Worm (Caenorhabditis elegans) whole organism, L1 larva: ENCODE data around the gene Y8A9A.2.
A peak's percentile ranks its signal among the peaks of the same experiment; 100 is the strongest.

Source experiments
- C34B4.2 ChIP-seq: sonication (generic microtip); optimal IDR thresholded peaks from 2 replicates; lab custom pipeline; 2017; ENCODE audit warnings: mild to moderate bottlenecking, missing genetic modification characterization, missing compliant biosample characterization
- alr-1 ChIP-seq: fragments of 200-800 bp; sonication (Bioruptor generic); optimal IDR thresholded peaks from 2 replicates; lab custom pipeline; 2018; ENCODE audit warnings: borderline replicate concordance, mild to moderate bottlenecking, missing genetic modification characterization, missing compliant biosample characterization
- aly-2 ChIP-seq: fragments of 150-350 bp; optimal IDR thresholded peaks from 2 replicates; lab custom pipeline; 2014; ENCODE audit warnings: missing biosample characterization, missing genetic modification characterization
- ama-1 ChIP-seq: fragments of 150-350 bp; optimal IDR thresholded peaks from 2 replicates; lab custom pipeline; 2014
- ceh-82 ChIP-seq, 3 experiments: fragments of 150-350 bp in 1 of 3; sonication (generic microtip) in 2 of 3; optimal IDR thresholded peaks; 2 replicates each; lab custom pipeline; 2014 to 2017; ENCODE audit warnings: missing biosample characterization in 3 of 3, missing genetic modification characterization in 3 of 3
- ceh-88 ChIP-seq: fragments of 200-800 bp; sonication (Bioruptor generic); IDR thresholded peaks from 2 replicates; pipeline ENCODE4 v1.3.6; 2022; ENCODE audit warnings: missing genetic modification characterization, missing compliant biosample characterization
- efl-1 ChIP-seq, 4 experiments: fragments of 150-350 bp; optimal IDR thresholded peaks in 3 of 4; peaks in 1 of 4; 1 replicate in 1 of 4; 2 replicates in 3 of 4; lab custom pipeline; 2014; ENCODE audit warnings: missing biosample characterization in 2 of 4, missing genetic modification characterization in 2 of 4, missing genetic modification reagents in 2 of 4
- egl-27 ChIP-seq, 2 experiments: fragments of 150-350 bp in 1 of 2; sonication (generic microtip); optimal IDR thresholded peaks; 3 replicates each; lab custom pipeline; 2017 to 2018; ENCODE audit warnings: missing biosample characterization in 2 of 2, missing genetic modification characterization in 2 of 2, missing genetic modification reagents in 2 of 2
- fkh-10 ChIP-seq: sonication (generic microtip); optimal IDR thresholded peaks from 2 replicates; lab custom pipeline; 2017; ENCODE audit warnings: missing biosample characterization, missing genetic modification reagents, missing genetic modification characterization
- grh-1 ChIP-seq: fragments of 200-800 bp; sonication (Bioruptor generic); IDR thresholded peaks from 2 replicates; pipeline ENCODE4 v1.3.6; 2022; ENCODE audit warnings: missing genetic modification reagents, missing genetic modification characterization, missing compliant biosample characterization
- hpl-2 ChIP-seq: fragments of 150-350 bp; optimal IDR thresholded peaks from 2 replicates; lab custom pipeline; 2014; ENCODE audit warnings: missing biosample characterization, missing genetic modification reagents, missing genetic modification characterization
- isw-1 ChIP-seq: fragments of 200-800 bp; sonication (Bioruptor generic); IDR thresholded peaks from 2 replicates; pipeline ENCODE4 v1.3.6; 2022; ENCODE audit warnings: missing genetic modification characterization, missing compliant biosample characterization
- jun-1 ChIP-seq: fragments of 150-350 bp; optimal IDR thresholded peaks from 2 replicates; lab custom pipeline; 2014; ENCODE audit warnings: missing biosample characterization, missing genetic modification reagents, missing genetic modification characterization
- lin-13 ChIP-seq: fragments of 150-350 bp; optimal IDR thresholded peaks from 2 replicates; lab custom pipeline; 2014; ENCODE audit warnings: missing biosample characterization, missing genetic modification reagents, missing genetic modification characterization
- lir-3 ChIP-seq: sonication (generic microtip); optimal IDR thresholded peaks from 2 replicates; lab custom pipeline; 2016; ENCODE audit warnings: mild to moderate bottlenecking, missing genetic modification characterization, moderate library complexity, missing compliant biosample characterization; ENCODE audit not compliant: poor library complexity
- mep-1 ChIP-seq: fragments of 150-350 bp; optimal IDR thresholded peaks from 2 replicates; lab custom pipeline; 2014; ENCODE audit warnings: missing biosample characterization, missing genetic modification characterization
- nhr-12 ChIP-seq: sonication (generic microtip); optimal IDR thresholded peaks from 2 replicates; lab custom pipeline; 2017; ENCODE audit warnings: missing biosample characterization, missing genetic modification characterization
- nhr-19 ChIP-seq: fragments of 200-800 bp; sonication (Bioruptor generic); conservative IDR thresholded peaks from 2 replicates; pipeline ENCODE4 v1.3.6; 2022; ENCODE audit warnings: missing genetic modification characterization, missing compliant biosample characterization
- nhr-47 ChIP-seq: sonication (generic microtip); optimal IDR thresholded peaks from 2 replicates; lab custom pipeline; 2016; ENCODE audit warnings: mild to moderate bottlenecking, missing genetic modification characterization, moderate library complexity, missing compliant biosample characterization
- nhr-71 ChIP-seq: sonication (generic microtip); optimal IDR thresholded peaks from 2 replicates; lab custom pipeline; 2016; ENCODE audit warnings: mild to moderate bottlenecking, missing genetic modification characterization, moderate library complexity, missing compliant biosample characterization
- nhr-76 ChIP-seq: sonication (generic microtip); optimal IDR thresholded peaks from 2 replicates; lab custom pipeline; 2017; ENCODE audit warnings: missing biosample characterization, missing genetic modification characterization
- nhr-77 ChIP-seq: fragments of 150-350 bp; optimal IDR thresholded peaks from 2 replicates; lab custom pipeline; 2014; ENCODE audit warnings: missing biosample characterization, missing genetic modification characterization
- pax-3 ChIP-seq: fragments of 200-800 bp; sonication (Bioruptor generic); optimal IDR thresholded peaks from 2 replicates; lab custom pipeline; 2018; ENCODE audit warnings: mild to moderate bottlenecking, missing genetic modification characterization, moderate library complexity, missing compliant biosample characterization
- rnt-1 ChIP-seq: sonication (generic microtip); optimal IDR thresholded peaks from 2 replicates; lab custom pipeline; 2016; ENCODE audit warnings: mild to moderate bottlenecking, missing genetic modification characterization, moderate library complexity, missing compliant biosample characterization
- skn-1 ChIP-seq: fragments of 150-350 bp; optimal IDR thresholded peaks from 2 replicates; lab custom pipeline; 2014; ENCODE audit warnings: missing biosample characterization, missing genetic modification characterization
- snpc-4 ChIP-seq: fragments of 150-350 bp; optimal IDR thresholded peaks from 2 replicates; lab custom pipeline; 2014; ENCODE audit warnings: missing biosample characterization, missing genetic modification characterization
- snu-23 ChIP-seq: sonication (generic microtip); optimal IDR thresholded peaks from 2 replicates; lab custom pipeline; 2016; ENCODE audit warnings: missing genetic modification characterization, missing compliant biosample characterization
- sup-37 ChIP-seq: fragments of 200-800 bp; sonication (Bioruptor generic); optimal IDR thresholded peaks from 2 replicates; lab custom pipeline; 2018; ENCODE audit warnings: mild to moderate bottlenecking, missing genetic modification characterization, missing compliant biosample characterization
- tlp-1 ChIP-seq: fragments of 150-350 bp; optimal IDR thresholded peaks from 2 replicates; lab custom pipeline; 2014; ENCODE audit warnings: missing biosample characterization, missing genetic modification characterization
- unc-130 ChIP-seq: fragments of 150-350 bp; optimal IDR thresholded peaks from 2 replicates; lab custom pipeline; 2017; ENCODE audit warnings: missing biosample characterization, missing genetic modification characterization, inconsistent platforms
- vab-15 ChIP-seq: sonication (generic microtip); optimal IDR thresholded peaks from 2 replicates; lab custom pipeline; 2017; ENCODE audit warnings: missing genotype, mild to moderate bottlenecking, missing genetic modification characterization, missing compliant biosample characterization
- xbp-1 ChIP-seq: sonication (generic microtip); optimal IDR thresholded peaks from 2 replicates; lab custom pipeline; 2016; ENCODE audit warnings: missing genetic modification characterization, missing compliant biosample characterization
- zip-4 ChIP-seq: fragments of 200-800 bp; sonication (Bioruptor generic); optimal IDR thresholded peaks from 2 replicates; lab custom pipeline; 2018; ENCODE audit warnings: mild to moderate bottlenecking, missing genetic modification characterization, moderate library complexity, missing compliant biosample characterization
- ztf-4 ChIP-seq: fragments of 150-350 bp; optimal IDR thresholded peaks from 2 replicates; lab custom pipeline; 2014; ENCODE audit warnings: missing biosample characterization, missing genetic modification characterization

The Y8A9A.2 gene

DNA sequence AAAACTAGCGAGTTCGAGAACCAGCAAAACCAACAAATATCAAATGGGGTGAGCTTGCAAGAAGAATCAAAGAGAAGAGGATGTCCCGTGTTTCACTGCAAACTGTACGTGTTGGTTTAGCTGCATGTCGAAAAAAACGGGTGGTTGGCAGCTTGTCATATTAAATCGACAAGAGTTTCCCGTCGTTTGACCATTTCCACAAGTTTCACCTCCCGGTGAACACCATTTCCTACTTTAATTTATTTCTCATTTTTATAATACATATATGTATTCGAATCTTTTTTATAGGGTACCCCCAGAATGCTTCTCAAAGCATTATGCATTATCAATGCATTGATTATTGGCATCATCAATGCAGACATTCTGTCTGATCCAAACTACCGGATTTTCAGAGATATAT, at the start of gene Y8A9A.2:
Gene Y8A9A.2, plus strand, starts transcription at position 301 of the 400 bp plus-strand sequence.
- no peak for TF ChIP-seq efl-1 (optimal IDR thresholded peaks at IDR 0.05; lab: Kevin White, UChicago)
- TF ChIP-seq efl-1 (GFP tag; optimal IDR thresholded peaks at IDR 0.05 in 1 of 2; lab: Kevin White, UChicago) = peak in 1 of 2 experiments; percentile 25
- no peak for TF ChIP-seq mep-1 (tag; lab: Kevin White, UChicago)
- no peak for TF ChIP-seq lin-13 (GFP tag; lab: Kevin White, UChicago)
- TF ChIP-seq, all 84 proteins: peak for 1

DNA sequence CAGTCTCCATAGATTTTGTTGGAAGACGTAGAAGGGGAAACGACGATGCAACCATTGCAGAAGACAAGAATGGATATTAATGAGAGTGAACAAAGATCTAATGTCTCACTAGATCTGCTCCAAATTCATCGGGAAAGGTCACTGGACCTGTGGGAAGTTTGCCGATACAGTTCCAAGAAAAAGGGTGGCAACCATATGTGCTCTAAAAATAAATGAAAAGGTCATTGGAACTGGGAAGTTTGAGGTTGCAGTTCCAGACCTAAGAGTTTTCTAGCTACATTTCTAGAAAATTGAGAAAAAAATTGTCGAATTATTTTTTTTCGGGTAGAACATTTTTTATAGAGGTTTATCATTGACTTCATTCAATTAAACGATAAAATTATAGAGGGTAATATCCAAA, 48.0 kb upstream of the Y8A9A.2 start, which contains the start of gene fbxb-92:
Gene fbxb-92, minus strand, starts transcription at position 101 of the 400 bp plus-strand sequence.
- no peak for TF ChIP-seq nhr-12 (tag; lab: Kevin White, UChicago)
- no peak for TF ChIP-seq hpl-2 (GFP tag; lab: Kevin White, UChicago)
- TF ChIP-seq tlp-1 (tag; lab: Kevin White, UChicago) = no peak
- no peak for TF ChIP-seq ceh-82 (tag; optimal IDR thresholded peaks at IDR 0.05; lab: Kevin White, UChicago)
- TF ChIP-seq rnt-1 (tag; lab: Kevin White, UChicago) = no peak
- TF ChIP-seq skn-1 (tag; lab: Kevin White, UChicago) = no peak
- TF ChIP-seq unc-130 = no peak
- TF ChIP-seq lir-3 (tag; lab: Kevin White, UChicago) = no peak
- TF ChIP-seq fkh-10 (GFP tag; lab: Kevin White, UChicago) = no peak
- no peak for TF ChIP-seq ama-1 (lab: Kevin White, UChicago)
- TF ChIP-seq alr-1 = no peak
- TF ChIP-seq zip-4 = no peak
- no peak for TF ChIP-seq C34B4.2 (tag; lab: Kevin White, UChicago)
- TF ChIP-seq snpc-4 (tag; lab: Kevin White, UChicago) = no peak
- no peak for TF ChIP-seq isw-1
- no peak for TF ChIP-seq grh-1 (GFP tag; lab: Robert Waterston, UW)
- no peak for TF ChIP-seq jun-1 (tag; lab: Kevin White, UChicago)
- TF ChIP-seq, all 84 proteins: peak for 0

DNA sequence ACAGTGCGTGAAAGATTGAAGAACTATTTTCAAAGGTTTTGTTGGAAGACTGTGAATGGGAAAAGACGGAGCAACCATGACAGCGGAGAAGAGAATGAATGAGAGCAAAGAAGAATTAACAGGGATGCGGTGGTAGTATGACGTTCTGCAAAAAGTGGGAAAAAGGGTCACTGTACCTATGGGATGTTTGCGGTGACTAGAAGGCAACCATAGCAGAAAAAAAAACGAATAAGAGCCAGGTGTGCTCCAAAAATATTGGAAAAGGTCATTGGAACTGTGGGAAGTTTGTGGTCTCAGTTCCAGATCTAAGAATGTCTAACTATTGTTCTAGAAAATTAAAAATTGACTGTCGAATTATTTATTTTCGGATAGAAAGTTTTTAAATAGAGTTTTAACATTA, 46.7 kb upstream of the Y8A9A.2 start, which contains the start of gene fbxb-90:
Gene fbxb-90, minus strand, starts transcription at position 101 of the 400 bp plus-strand sequence.
- TF ChIP-seq egl-27 (tag; optimal IDR thresholded peaks at IDR 0.05; lab: Kevin White, UChicago) (no peak), nhr-76 (tag; lab: Kevin White, UChicago) (no peak), ztf-4 (no peak), nhr-47 (tag; lab: Kevin White, UChicago) (no peak), C34B4.2 (tag; lab: Kevin White, UChicago) (no peak), pax-3 (tag; lab: Kevin White, UChicago) (no peak), nhr-19 (GFP tag; lab: Robert Waterston, UW) (no peak), ceh-88 (GFP tag; lab: Robert Waterston, UW) (no peak), snu-23 (GFP tag; lab: Kevin White, UChicago) (no peak), xbp-1 (tag; lab: Kevin White, UChicago) (no peak), aly-2 (no peak), hpl-2 (GFP tag; lab: Kevin White, UChicago) (no peak), sup-37 (GFP tag; lab: Kevin White, UChicago) (no peak), ama-1 (lab: Kevin White, UChicago) (no peak), nhr-71 (tag; lab: Kevin White, UChicago) (no peak), nhr-12 (tag; lab: Kevin White, UChicago) (no peak), grh-1 (GFP tag; lab: Robert Waterston, UW) (no peak)
- TF ChIP-seq, all 84 proteins: peak for 0

DNA sequence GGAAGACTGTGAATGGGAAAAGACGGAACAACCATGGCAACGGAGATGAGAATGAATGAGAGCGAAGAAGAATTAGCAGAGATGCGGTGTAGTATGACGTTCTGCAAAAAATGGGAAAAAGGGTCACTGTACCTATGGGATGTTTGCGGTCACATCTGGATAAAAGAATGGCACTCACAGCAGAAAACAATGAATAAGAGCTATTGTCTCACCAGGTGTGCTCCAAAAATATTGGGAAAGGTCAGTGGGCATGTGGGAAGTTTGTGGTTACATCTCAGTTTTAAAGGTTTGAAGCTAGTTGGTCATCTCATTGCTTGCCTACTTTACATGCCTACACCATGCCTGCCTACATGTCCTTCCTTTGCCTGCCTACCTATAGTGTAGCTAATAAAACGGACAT, 44.7 kb upstream of the Y8A9A.2 start, which contains the start of gene fbxb-91:
Gene fbxb-91, minus strand, starts transcription at position 101 of the 400 bp plus-strand sequence.
- TF ChIP-seq fkh-10 (GFP tag; lab: Kevin White, UChicago) = no peak
- TF ChIP-seq ceh-82 (tag; optimal IDR thresholded peaks at IDR 0.05; lab: Kevin White, UChicago) = no peak
- no peak for TF ChIP-seq pax-3 (tag; lab: Kevin White, UChicago)
- no peak for TF ChIP-seq vab-15 (tag; lab: Kevin White, UChicago)
- no peak for TF ChIP-seq nhr-77 (tag; lab: Kevin White, UChicago)
